Worm (Caenorhabditis elegans): ENCODE data around the gene ubc-24.

DNA sequence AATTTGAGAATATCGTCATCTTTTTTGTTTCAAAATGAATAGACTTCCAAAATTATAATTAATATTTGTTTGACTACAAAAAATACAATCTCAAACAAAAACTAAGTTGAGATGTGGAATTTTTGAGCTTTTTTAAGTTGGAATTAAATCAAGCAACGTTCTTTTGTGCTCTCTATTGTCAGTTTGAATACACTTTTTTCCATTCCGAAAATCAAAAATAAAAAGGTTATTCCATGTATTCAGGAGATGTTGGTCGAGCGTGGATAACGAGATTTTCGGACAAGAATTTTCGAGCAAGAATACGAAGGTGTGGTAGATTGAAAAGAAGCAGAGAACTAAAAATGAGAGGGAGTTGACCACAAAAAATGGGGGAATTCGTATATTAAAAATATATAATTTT is 35.2 kb upstream of the ubc-24 start:
- no peak for TF ChIP-seq pqm-1 (tag; optimal IDR thresholded peaks at IDR 0.05)
- TF ChIP-seq unc-62 (GFP tag; optimal IDR thresholded peaks at IDR 0.05), result no peak
- TF ChIP-seq nhr-77 (tag; optimal IDR thresholded peaks at IDR 0.05), result no peak
- TF ChIP-seq nhr-25 (tag; optimal IDR thresholded peaks at IDR 0.05), result no peak
- no peak for TF ChIP-seq ceh-82 (tag; optimal IDR thresholded peaks at IDR 0.05)
- TF ChIP-seq egl-27 (tag; optimal IDR thresholded peaks at IDR 0.05), result no peak
- TF ChIP-seq aly-2 (tag; optimal IDR thresholded peaks at IDR 0.05), result no peak
- no peak for TF ChIP-seq nhr-237 (tag; optimal IDR thresholded peaks at IDR 0.05)
- peak; percentile 89 for TF ChIP-seq fkh-10 (GFP tag; optimal IDR thresholded peaks at IDR 0.05)
- TF ChIP-seq skn-1 (tag; optimal IDR thresholded peaks at IDR 0.05), result no peak
